Worm (Caenorhabditis elegans) whole organism, L2 larva: ENCODE measurements around the gene ins-16.

Experiments used
- F13H6.1 ChIP-seq: sonication (generic microtip); optimal IDR thresholded peaks from 2 replicates; lab custom pipeline; 2016; ENCODE audit warnings: missing genetic modification characterization, missing compliant biosample characterization
- R02D3.7 ChIP-seq: fragments of 150-350 bp; optimal IDR thresholded peaks from 2 replicates; lab custom pipeline; 2014; ENCODE audit warnings: missing biosample characterization, missing genetic modification characterization
- Y55F3AM.14 ChIP-seq: fragments of 200-800 bp; sonication (Bioruptor generic); optimal IDR thresholded peaks from 2 replicates; lab custom pipeline; 2018; ENCODE audit warnings: mild to moderate bottlenecking, missing genetic modification characterization, missing compliant biosample characterization
- ZK546.5 ChIP-seq: sonication (generic microtip); optimal IDR thresholded peaks from 2 replicates; lab custom pipeline; 2017; ENCODE audit warnings: missing biosample characterization, missing genetic modification characterization
- alr-1 ChIP-seq: fragments of 150-350 bp; optimal IDR thresholded peaks from 2 replicates; lab custom pipeline; 2014; ENCODE audit warnings: missing biosample characterization, missing genetic modification characterization
- ama-1 ChIP-seq: fragments of 150-350 bp; optimal IDR thresholded peaks from 2 replicates; lab custom pipeline; 2018; ENCODE audit warnings: inconsistent platforms
- blmp-1 ChIP-seq: sonication (generic microtip); optimal IDR thresholded peaks from 2 replicates; lab custom pipeline; 2017; ENCODE audit warnings: missing genetic modification characterization, mild to moderate bottlenecking, missing compliant biosample characterization, antibody characterized with exemption, moderate library complexity; ENCODE audit not compliant: insufficient read depth
- ceh-82 ChIP-seq: fragments of 150-350 bp; optimal IDR thresholded peaks from 2 replicates; lab custom pipeline; 2014; ENCODE audit warnings: missing biosample characterization, missing genetic modification characterization
- crh-2 ChIP-seq: sonication (generic microtip); optimal IDR thresholded peaks from 2 replicates; lab custom pipeline; 2017; ENCODE audit warnings: missing biosample characterization, missing genetic modification characterization
- dmd-4 ChIP-seq: sonication (generic microtip); optimal IDR thresholded peaks from 2 replicates; lab custom pipeline; 2017; ENCODE audit warnings: missing biosample characterization, missing genetic modification characterization
- elt-1 ChIP-seq: fragments of 150-350 bp; optimal IDR thresholded peaks from 2 replicates; lab custom pipeline; 2014; ENCODE audit warnings: missing biosample characterization, missing genetic modification characterization
- elt-3 ChIP-seq: sonication (generic microtip); optimal IDR thresholded peaks from 2 replicates; lab custom pipeline; 2017; ENCODE audit warnings: missing biosample characterization, missing genetic modification characterization
- fos-1 ChIP-seq: fragments of 150-350 bp; optimal IDR thresholded peaks from 2 replicates; lab custom pipeline; 2014; ENCODE audit warnings: missing biosample characterization, missing genetic modification characterization
- gmeb-1 ChIP-seq: fragments of 150-350 bp; optimal IDR thresholded peaks from 2 replicates; lab custom pipeline; 2014; ENCODE audit warnings: missing biosample characterization, missing genetic modification characterization
- lin-11 ChIP-seq: fragments of 150-350 bp; sonication (generic microtip); optimal IDR thresholded peaks from 2 replicates; lab custom pipeline; 2014; ENCODE audit warnings: missing biosample characterization, missing genetic modification characterization, inconsistent platforms, mixed read lengths
- lin-13 ChIP-seq: fragments of 150-350 bp; optimal IDR thresholded peaks from 2 replicates; lab custom pipeline; 2014; ENCODE audit warnings: missing biosample characterization, missing genetic modification reagents, missing genetic modification characterization
- lin-39 ChIP-seq: fragments of 150-350 bp; optimal IDR thresholded peaks from 2 replicates; lab custom pipeline; 2014; ENCODE audit warnings: missing biosample characterization, missing genetic modification reagents, missing genetic modification characterization
- lsy-2 ChIP-seq, 2 experiments: fragments of 150-350 bp in 1 of 2; sonication (generic microtip) in 1 of 2; optimal IDR thresholded peaks; 2 replicates each; lab custom pipeline; 2014 to 2017; ENCODE audit warnings: missing biosample characterization in 2 of 2, missing genetic modification characterization in 2 of 2
- mab-5 ChIP-seq: fragments of 150-350 bp; optimal IDR thresholded peaks from 2 replicates; lab custom pipeline; 2014; ENCODE audit warnings: missing biosample characterization, missing genetic modification characterization
- mdl-1 ChIP-seq, 2 experiments: fragments of 150-350 bp in 1 of 2; sonication (generic microtip) in 1 of 2; optimal IDR thresholded peaks; 2 replicates each; lab custom pipeline; 2017; ENCODE audit warnings: missing biosample characterization in 2 of 2, missing genetic modification characterization in 2 of 2
- nhr-10 ChIP-seq: sonication (generic microtip); optimal IDR thresholded peaks from 2 replicates; lab custom pipeline; 2017; ENCODE audit warnings: missing biosample characterization, missing genetic modification characterization
- nhr-12 ChIP-seq: fragments of 150-350 bp; optimal IDR thresholded peaks from 2 replicates; lab custom pipeline; 2014; ENCODE audit warnings: missing biosample characterization, missing genetic modification characterization
- nhr-21 ChIP-seq: fragments of 150-350 bp; optimal IDR thresholded peaks from 2 replicates; lab custom pipeline; 2014; ENCODE audit warnings: missing biosample characterization, missing genetic modification characterization
- nhr-23 ChIP-seq: fragments of 150-350 bp; optimal IDR thresholded peaks from 2 replicates; lab custom pipeline; 2014; ENCODE audit warnings: missing biosample characterization, missing genetic modification reagents, missing genetic modification characterization
- nhr-6 ChIP-seq: fragments of 150-350 bp; optimal IDR thresholded peaks from 2 replicates; lab custom pipeline; 2014; ENCODE audit warnings: missing biosample characterization, missing genetic modification characterization
- nhr-77 ChIP-seq: fragments of 150-350 bp; optimal IDR thresholded peaks from 2 replicates; lab custom pipeline; 2014; ENCODE audit warnings: missing biosample characterization, missing genetic modification characterization
- sem-4 ChIP-seq: fragments of 150-350 bp; optimal IDR thresholded peaks from 2 replicates; lab custom pipeline; 2014; ENCODE audit warnings: missing biosample characterization, missing genetic modification reagents, missing genetic modification characterization
- skn-1 ChIP-seq: sonication (generic microtip); optimal IDR thresholded peaks from 2 replicates; lab custom pipeline; 2017; ENCODE audit warnings: missing biosample characterization, missing genetic modification characterization
- sma-3 ChIP-seq: sonication (generic microtip); optimal IDR thresholded peaks from 2 replicates; lab custom pipeline; 2016; ENCODE audit warnings: missing genetic modification reagents, missing genetic modification characterization, missing compliant biosample characterization
- sma-9 ChIP-seq, 2 experiments: fragments of 150-350 bp in 1 of 2; sonication (generic microtip) in 1 of 2; optimal IDR thresholded peaks; 2 replicates each; lab custom pipeline; 2014 to 2016; ENCODE audit warnings: missing genetic modification characterization in 2 of 2, mild to moderate bottlenecking in 1 of 2, missing biosample characterization in 1 of 2, missing compliant biosample characterization in 1 of 2, missing genetic modification reagents in 1 of 2, moderate library complexity in 1 of 2
- unc-39 ChIP-seq: fragments of 150-350 bp; optimal IDR thresholded peaks from 2 replicates; lab custom pipeline; 2014; ENCODE audit warnings: missing biosample characterization, missing genetic modification characterization
- unc-55 ChIP-seq: fragments of 150-350 bp; sonication (generic microtip); optimal IDR thresholded peaks from 3 replicates; lab custom pipeline; 2014; ENCODE audit warnings: missing biosample characterization, missing genetic modification reagents, missing genetic modification characterization
- zag-1 ChIP-seq: fragments of 150-350 bp; optimal IDR thresholded peaks from 2 replicates; lab custom pipeline; 2014; ENCODE audit warnings: missing biosample characterization, missing genetic modification characterization
- ztf-1 ChIP-seq: fragments of 200-800 bp; sonication (Bioruptor generic); conservative IDR thresholded peaks from 2 replicates; pipeline ENCODE4 v1.3.6; 2022; ENCODE audit warnings: missing genetic modification characterization, missing compliant biosample characterization

ins-16 gene

ce11 chrIII:2015494-2015893 lies 45.3 kb downstream of the ins-16 start:
- TF ChIP-seq Y55F3AM.14 (GFP tag; lab: Kevin White, UChicago), result no peak
- TF ChIP-seq blmp-1, result no peak
- TF ChIP-seq dmd-4 (tag; lab: Kevin White, UChicago), result no peak
- TF ChIP-seq crh-2, result no peak
- no peak for TF ChIP-seq nhr-6
- no peak for TF ChIP-seq R02D3.7 (tag; lab: Kevin White, UChicago)
- TF ChIP-seq elt-1 (tag; lab: Kevin White, UChicago), result no peak
- no peak for TF ChIP-seq fos-1 (tag; lab: Kevin White, UChicago)
- no peak for TF ChIP-seq sma-9 (GFP tag; optimal IDR thresholded peaks at IDR 0.05; lab: Kevin White, UChicago)
- TF ChIP-seq sma-9 (tag; optimal IDR thresholded peaks at IDR 0.05; lab: Kevin White, UChicago), result no peak
- TF ChIP-seq skn-1 (tag; lab: Kevin White, UChicago), result no peak
- TF ChIP-seq ama-1, result no peak
- no peak for TF ChIP-seq nhr-12 (tag; lab: Kevin White, UChicago)
- TF ChIP-seq gmeb-1 (tag; lab: Kevin White, UChicago), result no peak
- TF ChIP-seq ztf-1 (GFP tag; lab: Robert Waterston, UW), result no peak
- no peak for TF ChIP-seq ZK546.5 (tag; lab: Kevin White, UChicago)
- TF ChIP-seq nhr-10 (tag; lab: Kevin White, UChicago), result no peak
- TF ChIP-seq nhr-21 (tag; lab: Kevin White, UChicago), result no peak

- no peak for TF ChIP-seq sma-3
- no peak for TF ChIP-seq ceh-82
- no peak for TF ChIP-seq elt-3 (tag; lab: Kevin White, UChicago)
- TF ChIP-seq alr-1 (tag; lab: Kevin White, UChicago), result no peak
- TF ChIP-seq nhr-23, result no peak
- TF ChIP-seq F13H6.1 (tag; lab: Kevin White, UChicago), result no peak
- TF ChIP-seq nhr-21 (tag; lab: Kevin White, UChicago), result no peak
- no peak for TF ChIP-seq unc-55 (GFP tag; lab: Kevin White, UChicago)
- no peak for TF ChIP-seq nhr-6
- no peak for TF ChIP-seq ama-1
- TF ChIP-seq nhr-10 (tag; lab: Kevin White, UChicago), result no peak
- TF ChIP-seq crh-2, result no peak
- TF ChIP-seq sem-4 (tag; lab: Kevin White, UChicago), result no peak
- TF ChIP-seq skn-1 (tag; lab: Kevin White, UChicago), result no peak
- no peak for TF ChIP-seq lin-39 (tag; lab: Kevin White, UChicago)
- TF ChIP-seq unc-39 (tag; lab: Kevin White, UChicago), result no peak
- no peak for TF ChIP-seq nhr-77 (tag; lab: Kevin White, UChicago)
- TF ChIP-seq lsy-2 (tag; optimal IDR thresholded peaks at IDR 0.05; lab: Kevin White, UChicago), result no peak
- TF ChIP-seq mab-5 (tag; lab: Kevin White, UChicago), result no peak
- no peak for TF ChIP-seq gmeb-1 (tag; lab: Kevin White, UChicago)
- TF ChIP-seq, all 48 proteins: peak for 0
These were observed 47.5 kb downstream of the ins-16 start for ce11 chrIII:2013156-2013854.

ce11 chrIII:2012561-2012960 lies 48.2 kb downstream of the ins-16 start:
- no peak for TF ChIP-seq nhr-6
- TF ChIP-seq ZK546.5 (tag; lab: Kevin White, UChicago), result no peak
- TF ChIP-seq blmp-1, result no peak
- no peak for TF ChIP-seq R02D3.7 (tag; lab: Kevin White, UChicago)
- TF ChIP-seq mdl-1 (tag; optimal IDR thresholded peaks at IDR 0.05; lab: Kevin White, UChicago), result no peak
- no peak for TF ChIP-seq lin-13 (GFP tag; lab: Kevin White, UChicago)
- TF ChIP-seq lin-11 (tag; lab: Kevin White, UChicago), result no peak
- no peak for TF ChIP-seq unc-39 (tag; lab: Kevin White, UChicago)
- no peak for TF ChIP-seq sem-4 (tag; lab: Kevin White, UChicago)
- no peak for TF ChIP-seq zag-1 (tag; lab: Kevin White, UChicago)
